Worm (Caenorhabditis elegans) whole organism, L3 larva: ENCODE results near the gene ugt-7.

ENCODE experiments used
- ZK546.5 ChIP-seq: sonication (generic microtip); optimal IDR thresholded peaks from 2 replicates; lab custom pipeline; 2017; ENCODE audit warnings: missing biosample characterization, missing genetic modification characterization
- aly-2 ChIP-seq: fragments of 150-350 bp; optimal IDR thresholded peaks from 2 replicates; lab custom pipeline; 2014; ENCODE audit warnings: missing biosample characterization, missing genetic modification characterization
- ama-1 ChIP-seq: fragments of 150-350 bp; optimal IDR thresholded peaks from 2 replicates; lab custom pipeline; 2018
- ceh-16 ChIP-seq: sonication (generic microtip); optimal IDR thresholded peaks from 2 replicates; lab custom pipeline; 2017; ENCODE audit warnings: missing biosample characterization, missing genetic modification characterization
- ceh-9 ChIP-seq: sonication (generic microtip); optimal IDR thresholded peaks from 2 replicates; lab custom pipeline; 2018; ENCODE audit warnings: missing biosample characterization, missing genetic modification characterization
- egl-27 ChIP-seq: sonication (generic microtip); optimal IDR thresholded peaks from 4 replicates; lab custom pipeline; 2017; ENCODE audit warnings: missing biosample characterization, missing genetic modification reagents, missing genetic modification characterization
- elt-1 ChIP-seq: fragments of 150-350 bp; optimal IDR thresholded peaks from 2 replicates; lab custom pipeline; 2014; ENCODE audit warnings: missing biosample characterization, missing genetic modification characterization
- elt-2 ChIP-seq: sonication (generic microtip); optimal IDR thresholded peaks from 2 replicates; lab custom pipeline; 2016; ENCODE audit warnings: missing genetic modification reagents, mild to moderate bottlenecking, missing genetic modification characterization, missing compliant biosample characterization
- fkh-10 ChIP-seq: sonication (generic microtip); optimal IDR thresholded peaks from 2 replicates; lab custom pipeline; 2017; ENCODE audit warnings: missing biosample characterization, missing genetic modification reagents, missing genetic modification characterization
- fos-1 ChIP-seq: fragments of 150-350 bp; optimal IDR thresholded peaks from 2 replicates; lab custom pipeline; 2014; ENCODE audit warnings: missing biosample characterization, missing genetic modification characterization
- jun-1 ChIP-seq: fragments of 150-350 bp; optimal IDR thresholded peaks from 2 replicates; lab custom pipeline; 2014; ENCODE audit warnings: missing biosample characterization, missing genetic modification reagents, missing genetic modification characterization
- lin-15B ChIP-seq: fragments of 150-350 bp; optimal IDR thresholded peaks from 2 replicates; lab custom pipeline; 2014; ENCODE audit warnings: missing biosample characterization, missing genetic modification characterization
- lin-39 ChIP-seq: fragments of 150-350 bp; optimal IDR thresholded peaks from 2 replicates; lab custom pipeline; 2018; ENCODE audit warnings: missing biosample characterization, missing genetic modification reagents, missing genetic modification characterization
- lsy-12 ChIP-seq: sonication (generic microtip); optimal IDR thresholded peaks from 2 replicates; lab custom pipeline; 2016; ENCODE audit warnings: mild to moderate bottlenecking, missing genetic modification characterization, missing compliant biosample characterization
- mml-1 ChIP-seq: fragments of 150-350 bp; sonication (generic microtip); optimal IDR thresholded peaks from 3 replicates; lab custom pipeline; 2014; ENCODE audit warnings: missing biosample characterization, missing genetic modification characterization
- nhr-12 ChIP-seq: fragments of 150-350 bp; optimal IDR thresholded peaks from 2 replicates; lab custom pipeline; 2014; ENCODE audit warnings: missing biosample characterization, missing genetic modification characterization
- nhr-23 ChIP-seq: fragments of 150-350 bp; optimal IDR thresholded peaks from 2 replicates; lab custom pipeline; 2014; ENCODE audit warnings: missing biosample characterization, missing genetic modification reagents, missing genetic modification characterization
- nhr-237 ChIP-seq: fragments of 150-350 bp; optimal IDR thresholded peaks from 2 replicates; lab custom pipeline; 2014; ENCODE audit warnings: missing biosample characterization, missing genetic modification characterization
- nhr-43 ChIP-seq: sonication (generic microtip); optimal IDR thresholded peaks from 2 replicates; lab custom pipeline; 2016; ENCODE audit warnings: mild to moderate bottlenecking, missing genetic modification characterization, missing compliant biosample characterization; ENCODE audit not compliant: poor library complexity, severe bottlenecking
- nhr-76 ChIP-seq: fragments of 150-350 bp; sonication (generic microtip); optimal IDR thresholded peaks from 5 replicates; lab custom pipeline; 2014; ENCODE audit warnings: missing biosample characterization, missing genetic modification characterization
- nhr-77 ChIP-seq: fragments of 150-350 bp; optimal IDR thresholded peaks from 2 replicates; lab custom pipeline; 2014; ENCODE audit warnings: missing biosample characterization, missing genetic modification characterization
- pha-4 ChIP-seq: fragments of 150-350 bp; optimal IDR thresholded peaks from 2 replicates; lab custom pipeline; 2014; ENCODE audit warnings: missing biosample characterization, missing genetic modification reagents, missing genetic modification characterization
- pqm-1 ChIP-seq: fragments of 150-350 bp; optimal IDR thresholded peaks from 2 replicates; lab custom pipeline; 2017; ENCODE audit warnings: missing biosample characterization, missing genetic modification characterization, inconsistent platforms
- sea-2 ChIP-seq: fragments of 150-350 bp; sonication (generic microtip); optimal IDR thresholded peaks from 4 replicates; lab custom pipeline; 2014; ENCODE audit warnings: missing biosample characterization, missing genetic modification reagents, missing genetic modification characterization
- snpc-4 ChIP-seq: fragments of 150-350 bp; optimal IDR thresholded peaks from 2 replicates; lab custom pipeline; 2014; ENCODE audit warnings: missing biosample characterization, missing genetic modification characterization
- zag-1 ChIP-seq: fragments of 150-350 bp; optimal IDR thresholded peaks from 2 replicates; lab custom pipeline; 2014; ENCODE audit warnings: missing biosample characterization, missing genetic modification characterization
- ztf-4 ChIP-seq: fragments of 150-350 bp; optimal IDR thresholded peaks from 2 replicates; lab custom pipeline; 2014; ENCODE audit warnings: missing biosample characterization, missing genetic modification characterization

ugt-7 gene

ce11 chrV:4960686-4961085 is 39.7 kb downstream of the ugt-7 start:
- no peak for TF ChIP-seq elt-1 (tag; lab: Kevin White, UChicago)
- TF ChIP-seq, all 47 proteins: peak for 0

ce11 chrV:4957619-4958018 is 42.7 kb downstream of the ugt-7 start:
- TF ChIP-seq ceh-16 (tag; lab: Kevin White, UChicago) (no peak), nhr-77 (tag; lab: Kevin White, UChicago) (no peak), jun-1 (no peak), ZK546.5 (tag; lab: Kevin White, UChicago) (no peak), nhr-43 (no peak), sea-2 (no peak)

ce11 chrV:4956529-4956928 is 43.8 kb downstream of the ugt-7 start, which contains the start of gene str-208:
Gene str-208 (plus strand): TSS chrV:4956829.
- TF ChIP-seq nhr-237 (tag; lab: Kevin White, UChicago), result no peak
- TF ChIP-seq lsy-12, result no peak
- TF ChIP-seq nhr-12 (tag; lab: Kevin White, UChicago), result no peak
- no peak for TF ChIP-seq nhr-23 (tag; lab: Kevin White, UChicago)
- TF ChIP-seq sea-2, result no peak
- TF ChIP-seq mml-1 (tag; lab: Kevin White, UChicago), result no peak
- TF ChIP-seq nhr-76, result no peak
- no peak for TF ChIP-seq pha-4 (tag; lab: Kevin White, UChicago)
- TF ChIP-seq jun-1, result no peak
- no peak for TF ChIP-seq lin-39
- no peak for TF ChIP-seq ama-1
- TF ChIP-seq pqm-1 (tag; lab: Kevin White, UChicago), result no peak
- TF ChIP-seq, all 47 proteins: peak for 0

- TF ChIP-seq egl-27 (tag; lab: Kevin White, UChicago), result no peak
- TF ChIP-seq nhr-43, result no peak
- no peak for TF ChIP-seq ztf-4 (tag; lab: Kevin White, UChicago)
- TF ChIP-seq lin-15B (tag; lab: Kevin White, UChicago), result no peak
- no peak for TF ChIP-seq ZK546.5 (tag; lab: Kevin White, UChicago)
- no peak for TF ChIP-seq ama-1
- no peak for TF ChIP-seq aly-2 (tag; lab: Kevin White, UChicago)
- no peak for TF ChIP-seq jun-1
These were observed 48.9 kb downstream of the ugt-7 start, which contains the start of gene str-207 for ce11 chrV:4951434-4951833. Gene str-207 (plus strand): TSS chrV:4951734.

- TF ChIP-seq fkh-10 (GFP tag; lab: Kevin White, UChicago) (no peak), zag-1 (tag; lab: Kevin White, UChicago) (no peak), ceh-9 (tag; lab: Kevin White, UChicago) (no peak), ama-1 (no peak), elt-2 (no peak), elt-1 (tag; lab: Kevin White, UChicago) (no peak), fos-1 (tag; lab: Kevin White, UChicago) (no peak), pha-4 (tag; lab: Kevin White, UChicago) (no peak), snpc-4 (tag; lab: Kevin White, UChicago) (no peak)
These were observed 51.7 kb downstream of the ugt-7 start, which contains the start of gene str-209 for ce11 chrV:4948635-4949034. Gene str-209 (plus strand): TSS chrV:4948935.
